Worm (Caenorhabditis elegans) whole organism, L2 larva: ENCODE data around the gene unc-9.

Experiments
- alr-1 ChIP-seq: fragments of 150-350 bp; optimal IDR thresholded peaks from 2 replicates; lab custom pipeline; 2014; ENCODE audit warnings: missing biosample characterization, missing genetic modification characterization
- aly-2 ChIP-seq: fragments of 150-350 bp; optimal IDR thresholded peaks from 2 replicates; lab custom pipeline; 2014; ENCODE audit warnings: missing biosample characterization, missing genetic modification characterization
- ceh-82 ChIP-seq: fragments of 150-350 bp; optimal IDR thresholded peaks from 2 replicates; lab custom pipeline; 2014; ENCODE audit warnings: missing biosample characterization, missing genetic modification characterization
- elt-3 ChIP-seq: sonication (generic microtip); optimal IDR thresholded peaks from 2 replicates; lab custom pipeline; 2017; ENCODE audit warnings: missing biosample characterization, missing genetic modification characterization
- fos-1 ChIP-seq: fragments of 150-350 bp; optimal IDR thresholded peaks from 2 replicates; lab custom pipeline; 2014; ENCODE audit warnings: missing biosample characterization, missing genetic modification characterization
- lin-39 ChIP-seq: fragments of 150-350 bp; optimal IDR thresholded peaks from 2 replicates; lab custom pipeline; 2014; ENCODE audit warnings: missing biosample characterization, missing genetic modification reagents, missing genetic modification characterization
- mbf-1 ChIP-seq: sonication (generic microtip); optimal IDR thresholded peaks from 2 replicates; lab custom pipeline; 2017; ENCODE audit warnings: missing biosample characterization, missing genetic modification characterization
- nhr-10 ChIP-seq: sonication (generic microtip); optimal IDR thresholded peaks from 2 replicates; lab custom pipeline; 2017; ENCODE audit warnings: missing biosample characterization, missing genetic modification characterization
- nhr-12 ChIP-seq: fragments of 150-350 bp; optimal IDR thresholded peaks from 2 replicates; lab custom pipeline; 2014; ENCODE audit warnings: missing biosample characterization, missing genetic modification characterization
- nhr-23 ChIP-seq: fragments of 150-350 bp; optimal IDR thresholded peaks from 2 replicates; lab custom pipeline; 2014; ENCODE audit warnings: missing biosample characterization, missing genetic modification reagents, missing genetic modification characterization
- nhr-77 ChIP-seq: fragments of 150-350 bp; optimal IDR thresholded peaks from 2 replicates; lab custom pipeline; 2014; ENCODE audit warnings: missing biosample characterization, missing genetic modification characterization
- skn-1 ChIP-seq: sonication (generic microtip); optimal IDR thresholded peaks from 2 replicates; lab custom pipeline; 2017; ENCODE audit warnings: missing biosample characterization, missing genetic modification characterization
- unc-62 ChIP-seq: fragments of 150-350 bp; optimal IDR thresholded peaks from 2 replicates; lab custom pipeline; 2014; ENCODE audit warnings: missing biosample characterization, missing genetic modification reagents, missing genetic modification characterization
- ztf-4 ChIP-seq: fragments of 150-350 bp; optimal IDR thresholded peaks from 2 replicates; lab custom pipeline; 2014; ENCODE audit warnings: missing biosample characterization, missing genetic modification characterization

- TF ChIP-seq alr-1 (tag; lab: Kevin White, UChicago), result no peak
- no peak for TF ChIP-seq nhr-10 (tag; lab: Kevin White, UChicago)
- TF ChIP-seq lin-39, result no peak
- no peak for TF ChIP-seq aly-2 (tag; lab: Kevin White, UChicago)
- no peak for TF ChIP-seq fos-1 (tag; lab: Kevin White, UChicago)
- TF ChIP-seq ztf-4, result no peak
- TF ChIP-seq skn-1 (tag; lab: Kevin White, UChicago), result no peak
- TF ChIP-seq ceh-82 (tag; lab: Kevin White, UChicago), result no peak
- no peak for TF ChIP-seq nhr-23
- TF ChIP-seq mbf-1 (tag; lab: Kevin White, UChicago), result no peak
- TF ChIP-seq nhr-77 (tag; lab: Kevin White, UChicago), result no peak
- no peak for TF ChIP-seq unc-62
- no peak for TF ChIP-seq elt-3
- no peak for TF ChIP-seq nhr-12
These were observed 4.4 kb downstream of the unc-9 start for ce11 chrX:13206011-13206410.
